Fruit fly (Drosophila melanogaster) whole organism, embryonic: Measurements from ENCODE around the gene Ac3.

Experiments used
- CG1024 ChIP-seq: fragments of 200-800 bp; sonication (Bioruptor generic); IDR thresholded peaks from 2 replicates; pipeline ENCODE4 v1.3.6; 2022; ENCODE audit warnings: missing biosample characterization, missing genetic modification characterization
- CG10267 ChIP-seq: fragments of 200-800 bp; sonication (Bioruptor generic); optimal IDR thresholded peaks from 2 replicates; lab custom pipeline; 2018; ENCODE audit warnings: missing biosample characterization, mild to moderate bottlenecking, missing genetic modification characterization, moderate library complexity
- CG11456 ChIP-seq: fragments of 200-800 bp; sonication (Bioruptor generic); IDR thresholded peaks from 3 replicates; pipeline ENCODE4 v1.3.6; 2022; ENCODE audit warnings: missing biosample characterization, missing genetic modification characterization
- CG11504 ChIP-seq: fragments of 200-800 bp; sonication (Bioruptor generic); optimal IDR thresholded peaks from 3 replicates; lab custom pipeline; 2019; ENCODE audit warnings: missing biosample characterization, mild to moderate bottlenecking, missing genetic modification characterization, moderate library complexity
- CG12942 ChIP-seq: fragments of 200-800 bp; sonication (Bioruptor generic); optimal IDR thresholded peaks from 3 replicates; lab custom pipeline; 2016; ENCODE audit warnings: missing biosample characterization, missing genetic modification characterization
- CG1647 ChIP-seq: fragments of 200-800 bp; sonication (Bioruptor generic); optimal IDR thresholded peaks from 3 replicates; lab custom pipeline; 2016; ENCODE audit warnings: missing biosample characterization, missing genetic modification characterization
- CG16863 ChIP-seq: fragments of 200-800 bp; sonication (Bioruptor generic); optimal IDR thresholded peaks from 3 replicates; lab custom pipeline; 2016; ENCODE audit warnings: missing biosample characterization, missing genetic modification characterization
- CG17328 ChIP-seq: fragments of 200-800 bp; sonication (Bioruptor generic); IDR thresholded peaks from 2 replicates; pipeline ENCODE4 v1.3.6; 2022; ENCODE audit warnings: missing biosample characterization, missing genetic modification characterization
- CG17829 ChIP-seq: fragments of 200-800 bp; optimal IDR thresholded peaks from 2 replicates; lab custom pipeline; 2019; ENCODE audit warnings: missing biosample characterization, mild to moderate bottlenecking, missing genetic modification characterization, moderate library complexity
- CG18011 ChIP-seq: fragments of 200-800 bp; sonication (Bioruptor generic); optimal IDR thresholded peaks from 2 replicates; lab custom pipeline; 2017; ENCODE audit warnings: missing biosample characterization, missing genetic modification characterization, mild to moderate bottlenecking, moderate library complexity, missing genotype
- CG18619 ChIP-seq: fragments of 200-800 bp; sonication (Bioruptor generic); optimal IDR thresholded peaks from 3 replicates; lab custom pipeline; 2017; ENCODE audit warnings: missing biosample characterization, mild to moderate bottlenecking, missing genetic modification characterization
- CG18764 ChIP-seq: fragments of 200-800 bp; sonication (Bioruptor generic); optimal IDR thresholded peaks from 3 replicates; lab custom pipeline; 2016; ENCODE audit warnings: missing biosample characterization, missing genetic modification characterization
- CG2120 ChIP-seq: fragments of 200-800 bp; sonication (Bioruptor generic); optimal IDR thresholded peaks from 3 replicates; lab custom pipeline; 2016; ENCODE audit warnings: missing biosample characterization, missing genetic modification characterization
- CG30403 ChIP-seq: fragments of 200-800 bp; sonication (Bioruptor generic); optimal IDR thresholded peaks from 3 replicates; lab custom pipeline; 2016; ENCODE audit warnings: missing biosample characterization, missing genetic modification characterization
- CG3065 ChIP-seq: fragments of 200-800 bp; sonication (Bioruptor generic); optimal IDR thresholded peaks from 2 replicates; lab custom pipeline; 2016; ENCODE audit warnings: missing biosample characterization, missing genetic modification characterization
- CG43689 ChIP-seq: fragments of 200-800 bp; sonication (Bioruptor generic); IDR thresholded peaks from 2 replicates; pipeline ENCODE4 v1.3.6; 2022; ENCODE audit warnings: missing biosample characterization, missing genetic modification characterization
- CG4617 ChIP-seq: fragments of 200-800 bp; sonication (Bioruptor generic); optimal IDR thresholded peaks from 3 replicates; lab custom pipeline; 2016; ENCODE audit warnings: missing biosample characterization, missing genetic modification characterization, borderline replicate concordance
- CG6765 ChIP-seq: fragments of 200-800 bp; sonication (Bioruptor generic); optimal IDR thresholded peaks from 3 replicates; lab custom pipeline; 2017; ENCODE audit warnings: missing biosample characterization, mild to moderate bottlenecking, missing genetic modification characterization
- CG7786 ChIP-seq: fragments of 200-800 bp; sonication (Bioruptor generic); optimal IDR thresholded peaks from 2 replicates; lab custom pipeline; 2016; ENCODE audit warnings: missing biosample characterization, missing genetic modification characterization
- CG7839 ChIP-seq: fragments of 200-800 bp; sonication (Bioruptor generic); optimal IDR thresholded peaks from 3 replicates; lab custom pipeline; 2018; ENCODE audit warnings: missing biosample characterization, mild to moderate bottlenecking, missing genetic modification characterization, moderate library complexity
- CG7987 ChIP-seq: fragments of 200-800 bp; sonication (Bioruptor generic); optimal IDR thresholded peaks from 2 replicates; lab custom pipeline; 2018; ENCODE audit warnings: missing biosample characterization, mild to moderate bottlenecking, missing genetic modification characterization, moderate library complexity
- CG8924 ChIP-seq: fragments of 200-800 bp; optimal IDR thresholded peaks from 3 replicates; lab custom pipeline; 2019; ENCODE audit warnings: missing biosample characterization, mild to moderate bottlenecking, missing genetic modification characterization, moderate library complexity
- Chrac-16 ChIP-seq: fragments of 200-800 bp; sonication (Bioruptor generic); optimal IDR thresholded peaks from 3 replicates; lab custom pipeline; 2016; ENCODE audit warnings: missing biosample characterization, missing genetic modification characterization
- Doc2 ChIP-seq: fragments of 200-800 bp; sonication (Bioruptor generic); IDR thresholded peaks from 2 replicates; pipeline ENCODE4 v1.3.6; 2022; ENCODE audit warnings: missing biosample characterization, missing genetic modification characterization
- Fer3 ChIP-seq: fragments of 200-800 bp; sonication (Bioruptor generic); optimal IDR thresholded peaks from 2 replicates; lab custom pipeline; 2018; ENCODE audit warnings: missing biosample characterization, mild to moderate bottlenecking, missing genetic modification characterization, moderate library complexity
- HLH54F ChIP-seq: fragments of 200-800 bp; sonication (Bioruptor generic); optimal IDR thresholded peaks from 3 replicates; lab custom pipeline; 2016; ENCODE audit warnings: missing biosample characterization, missing genetic modification characterization
- Hr39 ChIP-seq: fragments of >200 bp; optimal IDR thresholded peaks from 2 replicates; lab custom pipeline; 2017
- MESR4 ChIP-seq: fragments of 200-800 bp; sonication (Bioruptor generic); optimal IDR thresholded peaks from 2 replicates; lab custom pipeline; 2018; ENCODE audit warnings: missing biosample characterization, mild to moderate bottlenecking, missing genetic modification characterization, moderate library complexity
- Neu2 ChIP-seq: fragments of 200-800 bp; sonication (Bioruptor generic); optimal IDR thresholded peaks from 3 replicates; lab custom pipeline; 2016; ENCODE audit warnings: missing biosample characterization, missing genetic modification characterization, borderline replicate concordance
- Oli ChIP-seq: fragments of 200-800 bp; sonication (Bioruptor generic); optimal IDR thresholded peaks from 2 replicates; lab custom pipeline; 2018; ENCODE audit warnings: missing biosample characterization, mild to moderate bottlenecking, missing genetic modification characterization, moderate library complexity
- Rx ChIP-seq: fragments of 200-800 bp; sonication (Bioruptor generic); IDR thresholded peaks from 2 replicates; pipeline ENCODE4 v1.3.6; 2022; ENCODE audit warnings: missing biosample characterization, missing genetic modification characterization
- Usf ChIP-seq: fragments of 200-800 bp; sonication (Bioruptor generic); optimal IDR thresholded peaks from 2 replicates; lab custom pipeline; 2017; ENCODE audit warnings: missing genotype, missing biosample characterization, missing genetic modification characterization
- bowl ChIP-seq: fragments of 200-800 bp; sonication (Bioruptor generic); IDR thresholded peaks from 2 replicates; pipeline ENCODE4 v1.3.6; 2022; ENCODE audit warnings: missing biosample characterization, missing genetic modification characterization
- cg ChIP-seq: fragments of 200-800 bp; sonication (Bioruptor generic); optimal IDR thresholded peaks from 3 replicates; lab custom pipeline; 2019; ENCODE audit warnings: missing biosample characterization, mild to moderate bottlenecking, missing genetic modification characterization, moderate library complexity
- chn ChIP-seq: fragments of 200-800 bp; sonication (Bioruptor generic); optimal IDR thresholded peaks from 2 replicates; lab custom pipeline; 2016; ENCODE audit warnings: missing biosample characterization, missing genetic modification characterization
- eyg ChIP-seq: fragments of 200-800 bp; sonication (Bioruptor generic); optimal IDR thresholded peaks from 3 replicates; lab custom pipeline; 2016; ENCODE audit warnings: missing biosample characterization, missing genetic modification characterization
- gt ChIP-seq: fragments of 200-800 bp; sonication (Bioruptor generic); IDR thresholded peaks from 2 replicates; pipeline ENCODE4 v1.3.6; 2022; ENCODE audit warnings: missing biosample characterization, missing genetic modification characterization
- ham ChIP-seq: fragments of 200-800 bp; sonication (Bioruptor generic); IDR thresholded peaks from 2 replicates; pipeline ENCODE4 v1.3.6; 2022; ENCODE audit warnings: missing biosample characterization, missing genetic modification characterization
- hth ChIP-seq: fragments of >200 bp; optimal IDR thresholded peaks from 2 replicates; lab custom pipeline; 2017; ENCODE audit warnings: inconsistent platforms
- jigr1 ChIP-seq: fragments of 200-800 bp; sonication (Bioruptor generic); IDR thresholded peaks from 3 replicates; pipeline ENCODE4 v1.3.6; 2022; ENCODE audit warnings: missing biosample characterization, missing genetic modification characterization
- jing ChIP-seq: fragments of 200-800 bp; sonication (Bioruptor generic); optimal IDR thresholded peaks from 2 replicates; lab custom pipeline; 2018; ENCODE audit warnings: missing biosample characterization, mild to moderate bottlenecking, missing genetic modification characterization
- jumu ChIP-seq: fragments of 200-800 bp; sonication (Bioruptor generic); optimal IDR thresholded peaks from 3 replicates; lab custom pipeline; 2016; ENCODE audit warnings: missing biosample characterization, missing genetic modification characterization
- org-1 ChIP-seq: fragments of 200-800 bp; sonication (Bioruptor generic); optimal IDR thresholded peaks from 2 replicates; lab custom pipeline; 2017; ENCODE audit warnings: missing biosample characterization, missing genetic modification characterization
- otp ChIP-seq: fragments of 200-800 bp; sonication (Bioruptor generic); IDR thresholded peaks from 3 replicates; pipeline ENCODE4, ENCODE4 v1.3.6; 2022; ENCODE audit warnings: missing biosample characterization, missing genetic modification characterization
- p53 ChIP-seq: fragments of 200-800 bp; sonication (Bioruptor generic); optimal IDR thresholded peaks from 2 replicates; lab custom pipeline; 2016; ENCODE audit warnings: missing biosample characterization, missing genetic modification characterization
- pnt ChIP-seq: fragments of 200-800 bp; sonication (Bioruptor generic); optimal IDR thresholded peaks from 3 replicates; lab custom pipeline; 2016; ENCODE audit warnings: missing biosample characterization, missing genetic modification characterization
- pros ChIP-seq: fragments of 200-800 bp; sonication (Bioruptor generic); optimal IDR thresholded peaks from 3 replicates; lab custom pipeline; 2019; ENCODE audit warnings: missing biosample characterization, mild to moderate bottlenecking, missing genetic modification characterization, moderate library complexity
- pzg ChIP-seq: fragments of 200-800 bp; sonication (Bioruptor generic); optimal IDR thresholded peaks from 3 replicates; lab custom pipeline; 2018; ENCODE audit warnings: missing biosample characterization, mild to moderate bottlenecking, missing genetic modification characterization, moderate library complexity
- run ChIP-seq: fragments of 200-800 bp; sonication (Bioruptor generic); optimal IDR thresholded peaks from 3 replicates; lab custom pipeline; 2018; ENCODE audit warnings: missing biosample characterization, mild to moderate bottlenecking, missing genetic modification characterization
- sim ChIP-seq: fragments of 200-800 bp; sonication (Bioruptor generic); IDR thresholded peaks from 2 replicates; pipeline ENCODE4 v1.3.6; 2022; ENCODE audit warnings: missing biosample characterization, missing genetic modification characterization
- sob ChIP-seq: fragments of 200-800 bp; sonication (Bioruptor generic); IDR thresholded peaks from 2 replicates; pipeline ENCODE4 v1.3.6; 2022; ENCODE audit warnings: missing biosample characterization, missing genetic modification characterization
- wdn ChIP-seq: fragments of 200-800 bp; sonication (Bioruptor generic); IDR thresholded peaks from 2 replicates; pipeline ENCODE4 v1.3.6; 2022; ENCODE audit warnings: missing biosample characterization, missing genetic modification characterization

Gene Ac3

dm6 chr2L:21618738-21619431 lies 13.5 kb upstream of the Ac3 start (continued):
- TF ChIP-seq CG18011, result peak; percentile 4
- no peak for TF ChIP-seq CG1647 (GFP tag; lab: Kevin White, UChicago)
- TF ChIP-seq CG4617 (GFP tag; lab: Kevin White, UChicago), result no peak
- TF ChIP-seq org-1 (GFP tag; lab: Kevin White, UChicago), result no peak
- TF ChIP-seq Fer3, result peak; percentile 24
- peak; percentile 48 for TF ChIP-seq CG7839 (tag; lab: Kevin White, UChicago)
- TF ChIP-seq CG17829, result no peak
- no peak for TF ChIP-seq gt (GFP tag; lab: Robert Waterston, UW)
- TF ChIP-seq CG18619, result peak; percentile 36
- TF ChIP-seq run (tag; lab: Kevin White, UChicago), result no peak
- TF ChIP-seq CG30403, result peak; percentile 53
- peak; percentile 45; the same call in 1 of the 3 replicates for TF ChIP-seq otp (GFP tag; lab: Robert Waterston, UW)
- TF ChIP-seq CG1024 (GFP tag; lab: Robert Waterston, UW), result no peak
- peak; percentile 74 for TF ChIP-seq CG3065 (GFP tag; lab: Kevin White, UChicago)
- TF ChIP-seq CG11456, result no peak
- TF ChIP-seq eyg (GFP tag; lab: Kevin White, UChicago), result no peak
- no peak for TF ChIP-seq CG18764 (GFP tag; lab: Kevin White, UChicago)
- no peak for TF ChIP-seq pnt (GFP tag; lab: Kevin White, UChicago)
- peak; percentile 31 for TF ChIP-seq CG8924 (tag; lab: Kevin White, UChicago)
- no peak for TF ChIP-seq Hr39 (lab: Kevin White, UChicago)
- TF ChIP-seq Chrac-16, result peak; percentile 56
- TF ChIP-seq HLH54F, result no peak
- peak; percentile 14 for TF ChIP-seq CG10267 (tag; lab: Kevin White, UChicago)
- no peak for TF ChIP-seq Usf (GFP tag; lab: Kevin White, UChicago)
- TF ChIP-seq hth (lab: Kevin White, UChicago), result no peak
- TF ChIP-seq CG2120, result peak; percentile 54
- peak; percentile 40 for TF ChIP-seq CG7786
- TF ChIP-seq Oli, result peak; percentile 43
- no peak for TF ChIP-seq Neu2
- TF ChIP-seq p53 (GFP tag; lab: Kevin White, UChicago), result no peak
- no peak for TF ChIP-seq wdn
- peak; percentile 46 for TF ChIP-seq CG11504 (tag; lab: Kevin White, UChicago)
- TF ChIP-seq CG17328, result no peak
- TF ChIP-seq Doc2 (GFP tag; lab: Robert Waterston, UW), result no peak
- TF ChIP-seq MESR4 (GFP tag; lab: Kevin White, UChicago), result no peak
- TF ChIP-seq pros (GFP tag; lab: Kevin White, UChicago), result peak; percentile 99
- TF ChIP-seq sim, result no peak
- no peak for TF ChIP-seq CG12942 (GFP tag; lab: Kevin White, UChicago)
- TF ChIP-seq jumu, result peak; percentile 47
- TF ChIP-seq jigr1 (GFP tag; lab: Robert Waterston, UW), result no peak
- TF ChIP-seq CG16863, result peak; percentile 21
- no peak for TF ChIP-seq CG7987 (GFP tag; lab: Kevin White, UChicago)
- no peak for TF ChIP-seq pzg (GFP tag; lab: Kevin White, UChicago)
- no peak for TF ChIP-seq Rx
- 0 out of 2 replicates have a peak, but pooled peaks have one; percentile 11 for TF ChIP-seq sob (GFP tag; lab: Robert Waterston, UW)
- TF ChIP-seq jing (GFP tag; lab: Kevin White, UChicago), result no peak
- peak; percentile 25 for TF ChIP-seq cg (GFP tag; lab: Kevin White, UChicago)
- TF ChIP-seq CG6765 (GFP tag; lab: Kevin White, UChicago), result no peak
- TF ChIP-seq bowl (GFP tag; lab: Robert Waterston, UW), result no peak
- TF ChIP-seq chn (GFP tag; lab: Kevin White, UChicago), result peak; percentile 34
- no peak for TF ChIP-seq ham (GFP tag; lab: Robert Waterston, UW)
- no peak for TF ChIP-seq CG43689
